Fruit fly (Drosophila melanogaster) whole organism, embryonic: ENCODE results near the gene CG2533.
A peak's percentile ranks its signal among the peaks of the same experiment; 100 is the strongest.

Experiments
- Atf6 ChIP-seq: fragments of 200-800 bp; sonication (Bioruptor generic); IDR thresholded peaks from 2 replicates; pipeline ENCODE4 v1.3.6; 2022; ENCODE audit warnings: missing biosample characterization, missing genetic modification characterization
- BtbVII ChIP-seq: fragments of 200-800 bp; sonication (Bioruptor generic); optimal IDR thresholded peaks from 3 replicates; lab custom pipeline; 2017; ENCODE audit warnings: missing biosample characterization, mild to moderate bottlenecking, missing genetic modification characterization
- CG10321 ChIP-seq: fragments of 200-800 bp; sonication (Bioruptor generic); IDR thresholded peaks from 2 replicates; pipeline ENCODE4 v1.3.6; 2022; ENCODE audit warnings: missing biosample characterization, missing genetic modification characterization
- CG10654 ChIP-seq: fragments of 200-800 bp; sonication (Bioruptor generic); optimal IDR thresholded peaks from 2 replicates; lab custom pipeline; 2016; ENCODE audit warnings: missing biosample characterization, missing genetic modification characterization
- CG10979 ChIP-seq: fragments of 200-800 bp; sonication (Bioruptor generic); optimal IDR thresholded peaks from 2 replicates; lab custom pipeline; 2018; ENCODE audit warnings: missing biosample characterization, mild to moderate bottlenecking, missing genetic modification characterization, moderate library complexity
- CG11247 ChIP-seq: fragments of 200-800 bp; sonication (Bioruptor generic); IDR thresholded peaks from 2 replicates; pipeline ENCODE4 v1.3.6; 2022; ENCODE audit warnings: missing biosample characterization, missing genetic modification characterization
- CG12155 ChIP-seq: fragments of 200-800 bp; sonication (Bioruptor generic); optimal IDR thresholded peaks from 3 replicates; lab custom pipeline; 2016; ENCODE audit warnings: missing biosample characterization, missing genetic modification characterization
- CG15011 ChIP-seq: fragments of 200-800 bp; sonication (Bioruptor generic); optimal IDR thresholded peaks from 3 replicates; lab custom pipeline; 2018; ENCODE audit warnings: missing biosample characterization, mild to moderate bottlenecking, missing genetic modification characterization
- CG1603 ChIP-seq: fragments of 200-800 bp; sonication (Bioruptor generic); optimal IDR thresholded peaks from 2 replicates; lab custom pipeline; 2019; ENCODE audit warnings: missing biosample characterization, mild to moderate bottlenecking, missing genetic modification characterization, moderate library complexity
- CG3281 ChIP-seq: fragments of 200-800 bp; sonication (Bioruptor generic); optimal IDR thresholded peaks from 3 replicates; lab custom pipeline; 2017; ENCODE audit warnings: missing biosample characterization, mild to moderate bottlenecking, missing genetic modification characterization
- CG4424 ChIP-seq: fragments of 200-800 bp; sonication (Bioruptor generic); optimal IDR thresholded peaks from 3 replicates; lab custom pipeline; 2016; ENCODE audit warnings: missing biosample characterization, missing genetic modification characterization
- CG7928 ChIP-seq: fragments of 200-800 bp; sonication (Bioruptor generic); optimal IDR thresholded peaks from 2 replicates; lab custom pipeline; 2017; ENCODE audit warnings: missing biosample characterization, mild to moderate bottlenecking, missing genetic modification characterization
- CG7963 ChIP-seq: fragments of 200-800 bp; sonication (Bioruptor generic); IDR thresholded peaks from 3 replicates; pipeline ENCODE4 v1.3.6; 2022; ENCODE audit warnings: missing biosample characterization, missing genetic modification characterization; ENCODE audit not compliant: partially characterized antibody
- CG8290 ChIP-seq, 3 experiments: fragments of 200-800 bp; sonication (Bioruptor generic); optimal IDR thresholded peaks; 2 replicates each; lab custom pipeline; 2016 to 2019; ENCODE audit warnings: missing biosample characterization in 3 of 3, missing genetic modification characterization in 3 of 3, mild to moderate bottlenecking in 2 of 3, moderate library complexity in 1 of 3
- CG8388 ChIP-seq: fragments of 200-800 bp; sonication (Bioruptor generic); optimal IDR thresholded peaks from 2 replicates; lab custom pipeline; 2019; ENCODE audit warnings: missing biosample characterization, mild to moderate bottlenecking, missing genetic modification characterization, moderate library complexity
- Chrac-16 ChIP-seq: fragments of 200-800 bp; sonication (Bioruptor generic); optimal IDR thresholded peaks from 3 replicates; lab custom pipeline; 2016; ENCODE audit warnings: missing biosample characterization, missing genetic modification characterization
- Dek ChIP-seq: fragments of 200-800 bp; sonication (Bioruptor generic); optimal IDR thresholded peaks from 3 replicates; lab custom pipeline; 2019; ENCODE audit warnings: missing biosample characterization, mild to moderate bottlenecking, missing genetic modification characterization, moderate library complexity
- E2f2 ChIP-seq: fragments of 200-800 bp; sonication (Bioruptor generic); IDR thresholded peaks from 2 replicates; pipeline ENCODE4 v1.3.6; 2022; ENCODE audit warnings: missing biosample characterization, missing genetic modification characterization
- Fer3 ChIP-seq: fragments of 200-800 bp; sonication (Bioruptor generic); optimal IDR thresholded peaks from 2 replicates; lab custom pipeline; 2018; ENCODE audit warnings: missing biosample characterization, mild to moderate bottlenecking, missing genetic modification characterization, moderate library complexity
- HLHmδ ChIP-seq: fragments of 200-800 bp; sonication (Bioruptor generic); optimal IDR thresholded peaks from 2 replicates; lab custom pipeline; 2018; ENCODE audit warnings: missing biosample characterization, mild to moderate bottlenecking, missing genetic modification characterization, moderate library complexity
- Mad ChIP-seq: fragments of 200-800 bp; sonication (Bioruptor generic); optimal IDR thresholded peaks from 2 replicates; lab custom pipeline; 2016; ENCODE audit warnings: missing biosample characterization, missing genetic modification characterization
- NK7.1 ChIP-seq: fragments of 200-800 bp; sonication (Bioruptor generic); optimal IDR thresholded peaks from 3 replicates; lab custom pipeline; 2016; ENCODE audit warnings: missing biosample characterization, missing genetic modification characterization
- Nf-YB ChIP-seq: fragments of 200-800 bp; sonication (Bioruptor generic); optimal IDR thresholded peaks from 3 replicates; lab custom pipeline; 2019; ENCODE audit warnings: missing biosample characterization, mild to moderate bottlenecking, missing genetic modification characterization, moderate library complexity
- NfI ChIP-seq: fragments of 200-800 bp; sonication (Bioruptor generic); optimal IDR thresholded peaks from 3 replicates; lab custom pipeline; 2018; ENCODE audit warnings: missing biosample characterization, mild to moderate bottlenecking, missing genetic modification characterization, moderate library complexity
- Oaz ChIP-seq: fragments of 200-800 bp; sonication (Bioruptor generic); IDR thresholded peaks from 2 replicates; pipeline ENCODE4 v1.3.6; 2022; ENCODE audit warnings: missing biosample characterization, missing genetic modification characterization
- Ptx1 ChIP-seq: fragments of 200-800 bp; sonication (Bioruptor generic); IDR thresholded peaks from 2 replicates; pipeline ENCODE4 v1.3.6; 2022; ENCODE audit warnings: missing biosample characterization, missing genetic modification characterization
- Rx ChIP-seq: fragments of 200-800 bp; sonication (Bioruptor generic); IDR thresholded peaks from 2 replicates; pipeline ENCODE4 v1.3.6; 2022; ENCODE audit warnings: missing biosample characterization, missing genetic modification characterization
- Ssrp ChIP-seq: fragments of 200-800 bp; sonication (Bioruptor generic); optimal IDR thresholded peaks from 2 replicates; lab custom pipeline; 2018; ENCODE audit warnings: missing biosample characterization, mild to moderate bottlenecking, missing genetic modification characterization, moderate library complexity
- chn ChIP-seq: fragments of 200-800 bp; sonication (Bioruptor generic); optimal IDR thresholded peaks from 2 replicates; lab custom pipeline; 2016; ENCODE audit warnings: missing biosample characterization, missing genetic modification characterization
- crol ChIP-seq: fragments of 200-800 bp; sonication (Bioruptor generic); IDR thresholded peaks from 2 replicates; pipeline ENCODE4 v1.3.6; 2022; ENCODE audit warnings: missing biosample characterization, missing genetic modification characterization
- danr ChIP-seq: fragments of 200-800 bp; sonication (Bioruptor generic); IDR thresholded peaks from 2 replicates; pipeline ENCODE4 v1.3.6; 2022; ENCODE audit warnings: missing biosample characterization, missing genetic modification characterization
- dmrt99B ChIP-seq: fragments of 200-800 bp; sonication (Bioruptor generic); optimal IDR thresholded peaks from 2 replicates; lab custom pipeline; 2018; ENCODE audit warnings: missing biosample characterization, mild to moderate bottlenecking, missing genetic modification characterization, moderate library complexity
- dpn ChIP-seq, 2 experiments: fragments of 200-800 bp; sonication (Bioruptor generic); optimal IDR thresholded peaks; 3 replicates each; lab custom pipeline; 2016; ENCODE audit warnings: missing biosample characterization in 2 of 2, missing genetic modification characterization in 2 of 2
- en ChIP-seq: fragments of 200-800 bp; sonication (Bioruptor generic); optimal IDR thresholded peaks from 2 replicates; lab custom pipeline; 2016; ENCODE audit warnings: missing biosample characterization, missing genetic modification characterization
- fd64A ChIP-seq: fragments of 200-800 bp; sonication (Bioruptor generic); optimal IDR thresholded peaks from 3 replicates; lab custom pipeline; 2018; ENCODE audit warnings: missing biosample characterization, mild to moderate bottlenecking, missing genetic modification characterization
- fru ChIP-seq: fragments of >200 bp; optimal IDR thresholded peaks from 2 replicates; lab custom pipeline; 2017
- fu2 ChIP-seq: fragments of 200-800 bp; sonication (Bioruptor generic); optimal IDR thresholded peaks from 2 replicates; lab custom pipeline; 2016; ENCODE audit warnings: missing biosample characterization, missing genetic modification characterization
- jing ChIP-seq: fragments of 200-800 bp; sonication (Bioruptor generic); optimal IDR thresholded peaks from 2 replicates; lab custom pipeline; 2018; ENCODE audit warnings: missing biosample characterization, mild to moderate bottlenecking, missing genetic modification characterization
- jumu ChIP-seq: fragments of 200-800 bp; sonication (Bioruptor generic); optimal IDR thresholded peaks from 3 replicates; lab custom pipeline; 2016; ENCODE audit warnings: missing biosample characterization, missing genetic modification characterization
- kay ChIP-seq: fragments of 200-800 bp; sonication (Bioruptor generic); optimal IDR thresholded peaks from 2 replicates; lab custom pipeline; 2016; ENCODE audit warnings: missing biosample characterization, missing genetic modification characterization
- lov ChIP-seq, 2 experiments: fragments of 200-800 bp in 1 of 2; fragments of >200 bp in 1 of 2; sonication (Bioruptor generic) in 1 of 2; IDR thresholded peaks in 1 of 2; optimal IDR thresholded peaks in 1 of 2; 2 replicates in 1 of 2; 3 replicates in 1 of 2; pipeline versions ENCODE4 v1.3.6 to Lab custom; 2017 to 2022; ENCODE audit warnings: missing biosample characterization in 1 of 2, missing genetic modification characterization in 1 of 2
- pros ChIP-seq: fragments of 200-800 bp; sonication (Bioruptor generic); optimal IDR thresholded peaks from 3 replicates; lab custom pipeline; 2019; ENCODE audit warnings: missing biosample characterization, mild to moderate bottlenecking, missing genetic modification characterization, moderate library complexity
- repo ChIP-seq: fragments of 200-800 bp; sonication (Bioruptor generic); optimal IDR thresholded peaks from 2 replicates; lab custom pipeline; 2016; ENCODE audit warnings: missing biosample characterization, missing genetic modification characterization
- run ChIP-seq: fragments of 200-800 bp; sonication (Bioruptor generic); optimal IDR thresholded peaks from 3 replicates; lab custom pipeline; 2018; ENCODE audit warnings: missing biosample characterization, mild to moderate bottlenecking, missing genetic modification characterization
- schlank ChIP-seq: fragments of 200-800 bp; sonication (Bioruptor generic); optimal IDR thresholded peaks from 2 replicates; lab custom pipeline; 2018; ENCODE audit warnings: missing biosample characterization, mild to moderate bottlenecking, missing genetic modification characterization
- sob ChIP-seq: fragments of 200-800 bp; sonication (Bioruptor generic); IDR thresholded peaks from 2 replicates; pipeline ENCODE4 v1.3.6; 2022; ENCODE audit warnings: missing biosample characterization, missing genetic modification characterization
- sqz ChIP-seq: fragments of 200-800 bp; sonication (Bioruptor generic); optimal IDR thresholded peaks from 3 replicates; lab custom pipeline; 2018; ENCODE audit warnings: missing biosample characterization, mild to moderate bottlenecking, missing genetic modification characterization
- trem ChIP-seq: fragments of 200-800 bp; optimal IDR thresholded peaks from 3 replicates; lab custom pipeline; 2019; ENCODE audit warnings: missing biosample characterization, mild to moderate bottlenecking, missing genetic modification characterization, moderate library complexity
- unc-4 ChIP-seq: fragments of 200-800 bp; sonication (Bioruptor generic); IDR thresholded peaks from 2 replicates; pipeline ENCODE4 v1.3.6; 2022; ENCODE audit warnings: missing biosample characterization, missing genetic modification characterization; ENCODE audit not compliant: partially characterized antibody

Gene CG2533

DNA sequence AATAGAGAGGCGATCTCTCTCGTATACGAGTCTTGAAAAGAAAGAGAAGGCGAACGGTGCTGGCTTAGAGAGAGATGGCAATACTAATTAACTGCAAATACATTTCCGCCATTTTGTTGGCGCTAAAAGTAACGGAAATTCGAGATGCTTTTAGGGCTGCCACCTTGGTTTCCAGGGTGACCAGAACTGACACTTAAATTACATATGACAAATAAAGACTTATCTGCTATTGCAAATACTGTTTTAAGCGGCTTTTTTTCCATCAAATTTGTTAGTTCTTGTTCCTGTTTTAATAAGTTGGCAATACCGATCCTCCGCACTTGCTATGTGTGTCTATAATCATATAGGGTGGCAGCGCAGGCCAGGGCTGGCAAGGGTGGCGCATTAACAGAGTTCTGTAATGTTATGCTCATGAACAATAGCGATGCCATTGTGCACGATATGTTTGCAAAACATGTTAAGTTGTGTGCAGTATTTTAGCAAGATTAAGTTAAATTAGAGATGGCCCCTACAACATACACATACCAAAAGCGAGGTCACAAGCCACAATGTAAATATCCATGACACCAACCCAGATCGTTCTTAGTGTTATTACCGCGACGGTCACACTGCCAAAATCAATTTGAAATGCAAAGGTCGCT lies 23.7 kb downstream of the CG2533 start, which contains the start of gene nod (continued):
- TF ChIP-seq repo (GFP tag; lab: Kevin White, UChicago) (peak; percentile 36), CG8290 (GFP tag; optimal IDR thresholded peaks at IDR 0.05; lab: Kevin White, UChicago) (peak; percentile 61), CG8290 (tag; optimal IDR thresholded peaks at IDR 0.05; lab: Kevin White, UChicago) (peak; percentile 69 to 87), run (no peak), Oaz (GFP tag; lab: Robert Waterston, UW) (no peak; the same call in 1 of the 2 replicates), lov (optimal IDR thresholded peaks at IDR 0.05; lab: Kevin White, UChicago) (no peak), lov (GFP tag; IDR thresholded peaks at IDR 0.05; lab: Robert Waterston, UW) (no peak), CG10321 (GFP tag; lab: Robert Waterston, UW) (peak; percentile 78), Chrac-16 (peak; percentile 57), CG7963 (GFP tag; lab: Robert Waterston, UW) (0 out of 3 replicates have a peak, but pooled peaks have one; percentile 38), CG10654 (GFP tag; lab: Kevin White, UChicago) (peak; percentile 71), danr (0 out of 2 replicates have a peak, but pooled peaks have one; percentile 17), unc-4 (GFP tag; lab: Robert Waterston, UW) (peak; percentile 77), dpn (GFP tag; optimal IDR thresholded peaks at IDR 0.05; lab: Kevin White, UChicago) (peak; percentile 62 to 75), en (GFP tag; lab: Kevin White, UChicago) (no peak), Ptx1 (GFP tag; lab: Robert Waterston, UW) (peak; percentile 58), fu2 (GFP tag; lab: Kevin White, UChicago) (peak; percentile 66), BtbVII (GFP tag; lab: Kevin White, UChicago) (no peak), CG15011 (no peak), sob (GFP tag; lab: Robert Waterston, UW) (peak; percentile 55; the same call in 1 of the 2 replicates), trem (tag; lab: Kevin White, UChicago) (peak; percentile 90), fru (lab: Kevin White, UChicago) (no peak), Nf-YB (GFP tag; lab: Kevin White, UChicago) (peak; percentile 3), Atf6 (peak; percentile 56), dmrt99B (tag; lab: Kevin White, UChicago) (peak; percentile 65), fd64A (GFP tag; lab: Kevin White, UChicago) (no peak), E2f2 (GFP tag; lab: Robert Waterston, UW) (peak; percentile 83), pros (GFP tag; lab: Kevin White, UChicago) (no peak), HLHmδ (GFP tag; lab: Kevin White, UChicago) (no peak), Fer3 (tag; lab: Kevin White, UChicago) (peak; percentile 48), CG7928 (GFP tag; lab: Kevin White, UChicago) (peak; percentile 94), CG3281 (peak; percentile 51), CG10979 (tag; lab: Kevin White, UChicago) (peak; percentile 48), jumu (GFP tag; lab: Kevin White, UChicago) (peak; percentile 74), Dek (peak; percentile 26), CG12155 (peak; percentile 59), sqz (no peak), jing (GFP tag; lab: Kevin White, UChicago) (no peak), chn (GFP tag; lab: Kevin White, UChicago) (peak; percentile 54), CG1603 (tag; lab: Kevin White, UChicago) (peak; percentile 83), Mad (GFP tag; lab: Kevin White, UChicago) (peak; percentile 44), schlank (tag; lab: Kevin White, UChicago) (peak; percentile 20), kay (peak; percentile 2), CG4424 (GFP tag; lab: Kevin White, UChicago) (peak; percentile 23), Rx (GFP tag; lab: Robert Waterston, UW) (0 out of 2 replicates have a peak, but pooled peaks have one; percentile 7), NK7.1 (GFP tag; lab: Kevin White, UChicago) (peak; percentile 12), crol (GFP tag; lab: Robert Waterston, UW) (no peak), NfI (GFP tag; lab: Kevin White, UChicago) (peak; percentile 64), CG11247 (0 out of 2 replicates have a peak, but pooled peaks have one; percentile 26), Ssrp (tag; lab: Kevin White, UChicago) (peak; percentile 43), CG8388 (GFP tag; lab: Kevin White, UChicago) (no peak)
